Fruit fly (Drosophila melanogaster) whole organism: ENCODE results near the gene CG4367.

Source experiments
- CG8478 ChIP-seq: fragments of >200 bp; optimal IDR thresholded peaks from 2 replicates; lab custom pipeline; 2018; ENCODE audit warnings: inconsistent platforms
- Dll ChIP-seq: fragments of >200 bp; optimal IDR thresholded peaks from 2 replicates; lab custom pipeline; 2017
- EcR ChIP-seq, 2 experiments: fragments of >200 bp; optimal IDR thresholded peaks; 2 replicates each; lab custom pipeline; 2017; ENCODE audit warnings: missing biosample characterization in 2 of 2, missing genetic modification characterization in 2 of 2, missing genetic modification reagents in 2 of 2
- usp ChIP-seq: fragments of >200 bp; optimal IDR thresholded peaks from 2 replicates; lab custom pipeline; 2017; ENCODE audit warnings: missing biosample characterization, missing genetic modification characterization, mixed read lengths

- TF ChIP-seq usp (GFP tag; lab: Kevin White, UChicago) (no peak), EcR (GFP tag; optimal IDR thresholded peaks at IDR 0.05; lab: Kevin White, UChicago) (no peak), CG8478 (lab: Kevin White, UChicago) (no peak), Dll (lab: Kevin White, UChicago) (no peak)
Observed at dm6 chr3R:20258799-20259405, 45.9 kb downstream of the CG4367 start.
